Worm (Caenorhabditis elegans) whole organism, midembryonic: ENCODE results near the gene Y71H2B.2.

Source experiments
- T22C8.4 ChIP-seq: fragments of 200-800 bp; sonication (Bioruptor generic); IDR thresholded peaks from 2 replicates; pipeline ENCODE4 v1.3.6; 2022; ENCODE audit warnings: missing genetic modification characterization, missing compliant biosample characterization
- cog-1 ChIP-seq: sonication (generic microtip); optimal IDR thresholded peaks from 2 replicates; lab custom pipeline; 2016; ENCODE audit warnings: missing genetic modification characterization, missing compliant biosample characterization
- flt-1 ChIP-seq: fragments of 200-800 bp; sonication (Bioruptor generic); IDR thresholded peaks from 2 replicates; pipeline ENCODE4 v1.3.6; 2022; ENCODE audit warnings: missing genetic modification characterization, missing compliant biosample characterization
- klf-2 ChIP-seq: fragments of 200-800 bp; sonication (Bioruptor generic); conservative IDR thresholded peaks from 2 replicates; pipeline ENCODE4 v1.3.6; 2022; ENCODE audit warnings: missing genetic modification reagents, missing genetic modification characterization, missing compliant biosample characterization
- tab-1 ChIP-seq: fragments of 200-800 bp; sonication (Bioruptor generic); IDR thresholded peaks from 2 replicates; pipeline ENCODE4 v1.3.6; 2022; ENCODE audit warnings: missing genetic modification characterization, missing compliant biosample characterization
- ztf-29 ChIP-seq: fragments of 200-800 bp; sonication (Bioruptor generic); IDR thresholded peaks from 2 replicates; pipeline ENCODE4 v1.3.6; 2022; ENCODE audit warnings: missing genetic modification reagents, missing genetic modification characterization, missing compliant biosample characterization

ce11 chrIII:2675449-2675848, 52.5 kb downstream of the Y71H2B.2 start:
- TF ChIP-seq tab-1 (GFP tag; lab: Robert Waterston, UW) (0 out of 2 replicates have a peak, but pooled peaks have one; percentile 60), ztf-29 (GFP tag; lab: Robert Waterston, UW) (peak; percentile 62; the same call in 1 of the 2 replicates), flt-1 (GFP tag; lab: Robert Waterston, UW) (no peak), cog-1 (tag; lab: Kevin White, UChicago) (no peak), T22C8.4 (GFP tag; lab: Robert Waterston, UW) (no peak), klf-2 (GFP tag; lab: Robert Waterston, UW) (no peak)
